Worm (Caenorhabditis elegans): ENCODE data around the gene C06H5.11.
"Not testable (repeated sequence)": the region's sequence is repeated elsewhere in the genome, so short reads cannot be mapped to it uniquely, and the experiment has no call there.

C06H5.11 gene

ce11 chrV:17865309-17865708, 28.6 kb downstream of the C06H5.11 start, which contains the start of gene Y59A8A.8:
Y59A8A.8 (plus strand) TSS chrV:17865609.
- not testable (repeated sequence) for TF ChIP-seq nhr-28, nhr-11, jun-1 (tag; optimal IDR thresholded peaks at IDR 0.05)

- TF ChIP-seq tbx-2 (tag; optimal IDR thresholded peaks at IDR 0.05) (no peak), sptf-1 (tag; optimal IDR thresholded peaks at IDR 0.05) (no peak), ceh-82 (tag; optimal IDR thresholded peaks at IDR 0.05) (no peak), unc-130 (tag; optimal IDR thresholded peaks at IDR 0.05) (no peak), lin-14 (GFP tag; optimal IDR thresholded peaks at IDR 0.05) (no peak), egl-27 (tag; optimal IDR thresholded peaks at IDR 0.05) (no peak), skn-1 (tag; optimal IDR thresholded peaks at IDR 0.05) (no peak), ceh-8 (GFP tag; optimal IDR thresholded peaks at IDR 0.05) (no peak), mep-1 (tag; optimal IDR thresholded peaks at IDR 0.05) (no peak), hlh-17 (GFP tag; optimal IDR thresholded peaks at IDR 0.05; ENCODE audit: borderline replicate concordance) (no peak), nhr-237 (tag; optimal IDR thresholded peaks at IDR 0.05) (no peak), C04F5.9 (tag; optimal IDR thresholded peaks at IDR 0.05) (no peak)
Measured at ce11 chrV:17859519-17859918, 34.3 kb downstream of the C06H5.11 start.

DNA sequence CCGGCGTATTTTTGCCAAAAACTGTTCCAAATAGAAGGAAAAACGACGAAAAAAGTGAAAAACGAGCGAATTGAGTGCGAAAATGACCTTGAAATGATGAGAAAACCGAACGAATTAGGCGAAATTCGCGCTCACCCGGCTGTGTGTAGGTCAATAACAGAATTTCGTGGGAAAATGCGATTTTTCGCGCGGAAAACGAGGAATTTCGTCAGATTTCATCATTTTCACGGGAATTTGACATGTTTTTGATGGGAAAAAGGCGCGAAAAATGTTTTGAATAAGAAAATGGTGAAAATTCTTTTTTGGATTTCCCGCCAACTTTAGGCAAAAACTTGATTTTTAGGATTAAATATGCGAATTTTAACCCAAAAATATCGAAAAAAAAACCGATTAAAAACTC, 34.8 kb downstream of the C06H5.11 start:
- TF ChIP-seq mep-1 (tag; optimal IDR thresholded peaks at IDR 0.05) (no peak), dsc-1 (tag; optimal IDR thresholded peaks at IDR 0.05) (no peak), ceh-90 (tag; optimal IDR thresholded peaks at IDR 0.05) (no peak), ces-1 (GFP tag; optimal IDR thresholded peaks at IDR 0.05) (no peak), pqm-1 (tag; optimal IDR thresholded peaks at IDR 0.05) (no peak), tbx-2 (tag; optimal IDR thresholded peaks at IDR 0.05) (no peak), blmp-1 (tag; optimal IDR thresholded peaks at IDR 0.05) (peak; percentile 86), lin-15B (tag; optimal IDR thresholded peaks at IDR 0.05) (no peak), efl-1 (optimal IDR thresholded peaks at IDR 0.05) (peak in 1 of 2 experiments; percentile 4), efl-1 (GFP tag; optimal IDR thresholded peaks at IDR 0.05 in 1 of 2) (no peak), unc-62 (GFP tag; optimal IDR thresholded peaks at IDR 0.05) (no peak), dpl-1 (GFP tag; optimal IDR thresholded peaks at IDR 0.05) (peak in 1 of 3 experiments; percentile 7), nhr-76 (tag; optimal IDR thresholded peaks at IDR 0.05) (no peak), skn-1 (tag; optimal IDR thresholded peaks at IDR 0.05) (peak; percentile 65), nhr-12 (tag; optimal IDR thresholded peaks at IDR 0.05) (no peak), fkh-10 (GFP tag; optimal IDR thresholded peaks at IDR 0.05) (no peak), snu-23 (GFP tag; optimal IDR thresholded peaks at IDR 0.05) (no peak)

ce11 chrV:17857901-17858300, 36.0 kb downstream of the C06H5.11 start:
- TF ChIP-seq irx-1 (tag; optimal IDR thresholded peaks at IDR 0.05): peak; percentile 63
- TF ChIP-seq ama-1 (optimal IDR thresholded peaks at IDR 0.05): peak; percentile 41
- TF ChIP-seq nhr-28 (tag; optimal IDR thresholded peaks at IDR 0.05): no peak
- peak; percentile 3 for TF ChIP-seq sup-37 (GFP tag; optimal IDR thresholded peaks at IDR 0.05)
- TF ChIP-seq nhr-12 (tag; optimal IDR thresholded peaks at IDR 0.05): no peak
- TF ChIP-seq alr-1 (tag; optimal IDR thresholded peaks at IDR 0.05; ENCODE audit: borderline replicate concordance): no peak
- TF ChIP-seq F16B12.6 (tag; optimal IDR thresholded peaks at IDR 0.05): peak; percentile 18
- TF ChIP-seq unc-130 (tag; optimal IDR thresholded peaks at IDR 0.05): no peak
- TF ChIP-seq ceh-82 (tag; optimal IDR thresholded peaks at IDR 0.05): peak; percentile 59 to 92 (median 82)
- TF ChIP-seq C16A3.4 (tag; optimal IDR thresholded peaks at IDR 0.05): peak; percentile 45
- peak; percentile 86 for TF ChIP-seq ztf-4 (tag; optimal IDR thresholded peaks at IDR 0.05)
- TF ChIP-seq unc-86 (tag; optimal IDR thresholded peaks at IDR 0.05): peak; percentile 89
- no peak for TF ChIP-seq lir-3 (tag; optimal IDR thresholded peaks at IDR 0.05; ENCODE audit: poor library complexity)
- peak; percentile 62 for TF ChIP-seq lin-15B (tag; optimal IDR thresholded peaks at IDR 0.05)
- peak; percentile 47 for TF ChIP-seq fkh-10 (GFP tag; optimal IDR thresholded peaks at IDR 0.05)
- TF ChIP-seq hpl-2 (GFP tag; optimal IDR thresholded peaks at IDR 0.05): no peak
- no peak for TF ChIP-seq pqm-1 (tag; optimal IDR thresholded peaks at IDR 0.05)
- TF ChIP-seq skn-1 (tag; optimal IDR thresholded peaks at IDR 0.05): no peak
- no peak for TF ChIP-seq grh-1 (GFP tag; IDR thresholded peaks at IDR 0.05)
- peak; percentile 97 for TF ChIP-seq lin-14 (GFP tag; optimal IDR thresholded peaks at IDR 0.05)
- peak; percentile 64 for TF ChIP-seq mef-2 (tag; optimal IDR thresholded peaks at IDR 0.05)
- peak; percentile 76 for TF ChIP-seq dsc-1 (tag; optimal IDR thresholded peaks at IDR 0.05)
- TF ChIP-seq aha-1 (tag; optimal IDR thresholded peaks at IDR 0.05): no peak
- TF ChIP-seq egl-27 (tag; optimal IDR thresholded peaks at IDR 0.05): peak; percentile 35 to 86
- peak; percentile 73 for TF ChIP-seq xbp-1 (tag; optimal IDR thresholded peaks at IDR 0.05)
- TF ChIP-seq sox-4 (tag; optimal IDR thresholded peaks at IDR 0.05): peak; percentile 19
- TF ChIP-seq fkh-4 (tag; optimal IDR thresholded peaks at IDR 0.05; ENCODE audit: borderline replicate concordance): no peak
- no peak for TF ChIP-seq ceh-63 (GFP tag; optimal IDR thresholded peaks at IDR 0.05)
- peak; percentile 43 to 68 for TF ChIP-seq mdl-1 (tag; optimal IDR thresholded peaks at IDR 0.05)
- TF ChIP-seq rnt-1 (tag; optimal IDR thresholded peaks at IDR 0.05): no peak
